Fruit fly (Drosophila melanogaster): ENCODE measurements around the gene CG33128.
A peak's percentile ranks its signal among the peaks of the same experiment; 100 is the strongest.

Gene CG33128

DNA sequence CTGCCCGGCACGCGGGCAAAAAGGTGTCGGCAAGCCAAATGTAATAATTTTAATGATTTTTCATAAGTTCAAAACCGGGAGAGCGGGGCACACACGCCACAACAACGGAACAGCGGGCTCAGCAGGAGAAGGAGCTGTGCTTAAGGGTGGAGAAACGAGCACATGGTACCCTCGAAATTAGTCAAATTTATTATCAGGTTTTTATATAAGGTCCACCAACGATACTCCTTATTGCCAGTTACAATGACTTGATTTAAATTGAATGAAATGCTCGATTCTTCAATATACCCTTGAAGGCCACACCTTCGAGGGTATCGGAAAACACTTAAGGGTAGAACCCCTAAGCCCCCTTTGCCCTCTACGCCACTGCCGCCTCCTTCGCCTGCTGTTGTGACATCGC, 20.4 kb upstream of the CG33128 start (continued):
- TF ChIP-seq ttk (GFP tag; IDR thresholded peaks at IDR 0.05) (peak; percentile 26; the same call in 1 of the 2 replicates), CG13894 (tag; optimal IDR thresholded peaks at IDR 0.05) (no peak), wdn (GFP tag; IDR thresholded peaks at IDR 0.05) (0 out of 2 replicates have a peak, but pooled peaks have one; percentile 42), ara (GFP tag; IDR thresholded peaks at IDR 0.05) (peak; percentile 87), Opbp (GFP tag; IDR thresholded peaks at IDR 0.05; ENCODE audit: partially characterized antibody) (no peak), CG13624 (GFP tag; optimal IDR thresholded peaks at IDR 0.05) (no peak), Spps (tag; optimal IDR thresholded peaks at IDR 0.05) (no peak), Six4 (GFP tag; optimal IDR thresholded peaks at IDR 0.05) (no peak), Sox102F (GFP tag; optimal IDR thresholded peaks at IDR 0.05) (peak; percentile 2), CG7987 (GFP tag; optimal IDR thresholded peaks at IDR 0.05) (no peak), H2.0 (GFP tag; IDR thresholded peaks at IDR 0.05) (peak; percentile 55), BtbVII (GFP tag; optimal IDR thresholded peaks at IDR 0.05) (no peak), MBD-R2 (GFP tag; IDR thresholded peaks at IDR 0.05) (peak; percentile 28; the same call in 1 of the 2 replicates), Ssrp (tag; optimal IDR thresholded peaks at IDR 0.05) (peak; percentile 21), CG18599 (GFP tag; optimal IDR thresholded peaks at IDR 0.05) (peak; percentile 42), D (optimal IDR thresholded peaks at IDR 0.05) (no peak), D (GFP tag; optimal IDR thresholded peaks at IDR 0.05) (peak; percentile 57), slou (GFP tag; optimal IDR thresholded peaks at IDR 0.05) (no peak), Gug (GFP tag; IDR thresholded peaks at IDR 0.05) (peak; percentile 54; the same call in 2 of the 4 replicates), Ravus (GFP tag; IDR thresholded peaks at IDR 0.05) (no peak), CG6654 (GFP tag; optimal IDR thresholded peaks at IDR 0.05) (no peak), CG3847 (GFP tag; IDR thresholded peaks at IDR 0.05) (0 out of 2 replicates have a peak, but pooled peaks have one; percentile 12), dm (GFP tag; optimal IDR thresholded peaks at IDR 0.05) (no peak), Hsf (GFP tag; optimal IDR thresholded peaks at IDR 0.05) (no peak), CG6175 (GFP tag; IDR thresholded peaks at IDR 0.05) (no peak), sisA (GFP tag; IDR thresholded peaks at IDR 0.05) (peak; percentile 47), stc (GFP tag; IDR thresholded peaks at IDR 0.05) (no peak), CG14667 (GFP tag; IDR thresholded peaks at IDR 0.05) (peak; percentile 55; the same call in 1 of the 2 replicates), row (GFP tag; IDR thresholded peaks at IDR 0.05) (peak; percentile 85), Optix (GFP tag; IDR thresholded peaks at IDR 0.05) (peak; percentile 64; the same call in 1 of the 3 replicates), grn (GFP tag; optimal IDR thresholded peaks at IDR 0.05) (no peak), Atf6 (GFP tag; IDR thresholded peaks at IDR 0.05) (peak; percentile 32; the same call in 1 of the 2 replicates), da (GFP tag; optimal IDR thresholded peaks at IDR 0.05) (no peak), rib (GFP tag; IDR thresholded peaks at IDR 0.05) (no peak), CG4820 (GFP tag; optimal IDR thresholded peaks at IDR 0.05) (peak; percentile 18), CG13424 (tag; optimal IDR thresholded peaks at IDR 0.05) (peak; percentile 36), sqz (GFP tag; optimal IDR thresholded peaks at IDR 0.05) (no peak), shn (GFP tag; optimal IDR thresholded peaks at IDR 0.05) (no peak), Hey (tag; optimal IDR thresholded peaks at IDR 0.05) (peak; percentile 47), Sry-δ (GFP tag; optimal IDR thresholded peaks at IDR 0.05) (no peak), prd (optimal IDR thresholded peaks at IDR 0.05) (no peak), prd (GFP tag; IDR thresholded peaks at IDR 0.05) (peak; percentile 86), CG1792 (GFP tag; optimal IDR thresholded peaks at IDR 0.05) (no peak), emc (GFP tag; optimal IDR thresholded peaks at IDR 0.05) (no peak), Rx (GFP tag; IDR thresholded peaks at IDR 0.05) (peak; percentile 62), danr (GFP tag; IDR thresholded peaks at IDR 0.05) (no peak), zen (tag; optimal IDR thresholded peaks at IDR 0.05) (peak; percentile 18), CG10462 (GFP tag; optimal IDR thresholded peaks at IDR 0.05) (no peak), ssp (GFP tag; IDR thresholded peaks at IDR 0.05) (peak; percentile 31; the same call in 1 of the 2 replicates), CG17359 (tag; optimal IDR thresholded peaks at IDR 0.05) (peak; percentile 22), CG16779 (GFP tag; IDR thresholded peaks at IDR 0.05) (no peak), CG12769 (tag; optimal IDR thresholded peaks at IDR 0.05) (peak; percentile 37), CG8388 (GFP tag; optimal IDR thresholded peaks at IDR 0.05) (peak; percentile 25)
